Worm (Caenorhabditis elegans): Measurements from ENCODE around the gene C55C3.73.

Gene C55C3.73

DNA sequence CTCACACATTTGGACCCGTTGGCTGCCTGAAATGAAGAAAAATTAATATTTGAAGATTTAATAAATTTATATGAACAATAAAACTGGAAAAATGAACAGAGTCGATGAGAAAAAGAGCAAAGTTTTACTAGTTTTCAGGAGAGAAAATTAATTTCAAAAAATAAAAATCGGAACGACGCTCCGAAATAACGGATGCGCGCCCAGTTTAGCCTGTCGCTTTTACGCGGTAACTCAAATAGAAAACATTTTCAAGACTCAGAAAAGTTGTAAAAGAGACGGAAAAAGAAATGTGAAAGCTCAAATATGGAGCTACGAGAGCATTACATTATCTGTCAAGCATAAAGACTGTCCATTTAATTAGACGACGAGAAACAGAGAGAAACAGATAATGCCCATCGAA is at the start of gene C55C3.73, which contains the start of gene perm-5:
Gene C55C3.73, minus strand, starts transcription at position 9 of the 400 bp plus-strand sequence.
Gene perm-5, minus strand, starts transcription at position 26 of the 400 bp plus-strand sequence.
- no peak for TF ChIP-seq ztf-25 (GFP tag; IDR thresholded peaks at IDR 0.05)
- TF ChIP-seq attf-3 (GFP tag; conservative IDR thresholded peaks at IDR 0.05): peak; percentile 85
- no peak for TF ChIP-seq pha-4 (tag; optimal IDR thresholded peaks at IDR 0.05)

DNA sequence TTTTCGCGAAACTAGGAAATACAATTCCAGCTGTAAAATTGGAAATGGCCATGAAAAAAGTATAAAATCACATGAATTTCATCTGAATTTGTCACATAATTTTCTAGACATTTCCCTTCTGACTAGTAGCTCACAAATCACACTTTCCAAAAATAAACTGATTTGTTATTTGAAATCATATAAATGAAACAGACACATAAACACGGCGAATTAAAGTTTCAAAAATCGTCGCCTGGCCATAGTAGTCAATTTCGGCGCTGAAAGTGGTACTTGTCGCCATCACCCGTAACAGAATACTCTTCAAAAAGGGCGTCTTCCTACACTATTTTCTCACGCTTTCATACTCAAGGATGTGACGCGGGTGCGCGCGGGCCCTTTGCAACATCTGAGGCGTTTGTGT is 49.5 kb upstream of the C55C3.73 start:
- 0 out of 2 replicates have a peak, but pooled peaks have one; percentile 17 for TF ChIP-seq ekl-4 (GFP tag; IDR thresholded peaks at IDR 0.05)
- TF ChIP-seq ceh-27 (GFP tag; optimal IDR thresholded peaks at IDR 0.05): peak; percentile 50
- no peak for TF ChIP-seq hmg-20 (GFP tag; IDR thresholded peaks at IDR 0.05)

DNA sequence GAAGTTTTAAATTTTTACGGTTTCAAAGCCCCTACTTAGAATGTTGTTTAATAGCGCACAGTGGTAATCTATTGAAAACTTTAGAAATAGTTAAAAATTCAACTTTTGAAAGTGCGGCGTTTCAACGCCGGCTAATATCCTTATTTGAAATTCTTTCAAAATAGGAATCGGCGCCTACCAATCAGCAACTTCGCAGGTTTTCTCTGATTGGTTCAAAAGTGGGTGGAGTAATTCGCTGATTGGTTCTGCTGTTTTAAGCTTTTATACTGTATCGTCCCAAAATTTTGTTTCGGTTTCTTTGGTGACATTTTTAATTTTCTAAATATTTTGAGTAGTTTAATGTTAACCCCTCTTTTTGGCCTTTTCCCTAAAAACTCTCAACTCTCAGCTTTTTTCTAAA is 48.7 kb upstream of the C55C3.73 start:
- TF ChIP-seq nfyb-1 (GFP tag; IDR thresholded peaks at IDR 0.05) (peak; percentile 70; the same call in 1 of the 2 replicates), attf-5 (GFP tag; optimal IDR thresholded peaks at IDR 0.05) (no peak), Y56A3A.18 (GFP tag; IDR thresholded peaks at IDR 0.05) (no peak), madf-3 (GFP tag; IDR thresholded peaks at IDR 0.05) (no peak)

DNA sequence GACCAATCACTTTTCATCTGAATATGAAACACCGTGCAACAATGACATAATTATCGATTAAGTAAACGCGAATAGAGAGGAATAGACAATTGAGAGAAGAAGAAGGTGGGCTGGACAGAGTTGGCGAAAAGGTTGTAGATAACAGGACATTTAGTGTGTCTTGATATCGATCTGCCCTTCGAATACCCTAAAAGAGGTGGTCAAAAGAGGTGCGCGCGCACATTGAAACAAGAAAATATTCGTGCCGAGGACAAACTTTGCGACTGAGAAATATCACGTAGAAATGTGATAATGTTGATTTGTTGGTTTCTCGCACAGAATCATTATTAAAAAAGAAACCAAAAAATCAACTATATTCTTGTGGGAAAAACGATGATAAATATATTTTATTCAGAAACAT is 46.6 kb upstream of the C55C3.73 start:
- TF ChIP-seq ZK185.1 (tag; optimal IDR thresholded peaks at IDR 0.05; ENCODE audit: poor library complexity, severe bottlenecking) (no peak), F37B4.10 (GFP tag; IDR thresholded peaks at IDR 0.05) (0 out of 2 replicates have a peak, but pooled peaks have one; percentile 28), nhr-80 (tag; optimal IDR thresholded peaks at IDR 0.05) (peak; percentile 24), F22D6.2 (tag; optimal IDR thresholded peaks at IDR 0.05) (no peak), hmg-1.2 (GFP tag; IDR thresholded peaks at IDR 0.05) (peak; percentile 31; the same call in 1 of the 2 replicates), let-526 (GFP tag; IDR thresholded peaks at IDR 0.05) (no peak), Y53G8AR.9 (GFP tag; conservative IDR thresholded peaks at IDR 0.05) (0 out of 2 replicates have a peak, but pooled peaks have one; percentile 20)

DNA sequence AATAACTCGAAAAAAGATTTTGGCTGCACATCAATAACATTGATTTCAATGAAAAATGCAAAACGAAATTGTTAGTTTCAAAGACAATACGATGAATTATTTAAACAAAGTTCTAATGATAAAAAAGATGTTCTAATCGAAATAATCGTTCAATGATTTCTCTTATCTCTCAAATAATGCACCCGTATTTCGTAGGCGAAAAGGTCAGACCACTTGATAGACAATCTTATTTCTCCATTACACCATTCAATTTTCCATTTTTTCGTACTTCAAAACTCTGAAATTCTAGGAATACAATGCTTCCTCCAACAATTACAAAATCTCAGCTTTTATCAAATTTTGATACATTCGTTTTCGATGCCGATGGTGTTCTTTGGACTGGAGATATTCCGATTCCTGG is 40.9 kb upstream of the C55C3.73 start, which contains the start of gene C45E5.1:
Gene C45E5.1, plus strand, starts transcription at position 290 of the 400 bp plus-strand sequence.
- TF ChIP-seq nhr-90 (tag; optimal IDR thresholded peaks at IDR 0.05) (no peak), ceh-40 (GFP tag; IDR thresholded peaks at IDR 0.05) (no peak), nhr-80 (tag; optimal IDR thresholded peaks at IDR 0.05) (peak; percentile 12)

DNA sequence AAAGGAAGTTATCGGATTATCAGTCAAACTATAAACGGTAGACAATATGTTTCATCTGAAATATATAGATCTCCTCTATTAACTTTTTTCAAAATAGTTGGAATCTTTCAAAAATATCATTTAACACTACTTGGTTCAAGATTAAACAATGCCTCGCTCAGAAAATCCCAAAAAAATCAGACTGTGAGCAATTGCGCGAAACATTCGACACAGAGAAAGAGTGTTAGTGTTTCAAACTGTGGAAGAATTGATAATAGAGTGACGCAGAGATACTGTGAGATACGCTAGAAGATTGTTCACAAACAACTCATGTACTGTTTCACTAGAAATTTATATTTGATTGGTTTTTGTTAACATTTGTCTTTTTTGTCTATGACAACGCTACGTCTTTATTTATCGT is 37.8 kb upstream of the C55C3.73 start, which contains the start of gene chil-11:
Gene chil-11, plus strand, starts transcription at position 301 of the 400 bp plus-strand sequence.
- TF ChIP-seq dox-1 (GFP tag; IDR thresholded peaks at IDR 0.05) (no peak), C17E4.6 (GFP tag; IDR thresholded peaks at IDR 0.05) (no peak), chd-7 (tag; optimal IDR thresholded peaks at IDR 0.05) (no peak), tbp1 (GFP tag; optimal IDR thresholded peaks at IDR 0.05) (no peak), nfyb-1 (GFP tag; IDR thresholded peaks at IDR 0.05) (no peak), rec-8 (tag; optimal IDR thresholded peaks at IDR 0.05) (no peak), Y53G8AR.9 (GFP tag; conservative IDR thresholded peaks at IDR 0.05) (no peak), repo-1 (tag; optimal IDR thresholded peaks at IDR 0.05) (no peak), ztf-6 (GFP tag; IDR thresholded peaks at IDR 0.05) (no peak), sea-2 (GFP tag; IDR thresholded peaks at IDR 0.05) (no peak), lsy-27 (tag; optimal IDR thresholded peaks at IDR 0.05; ENCODE audit: borderline replicate concordance, insufficient read depth) (no peak), F57C9.4 (tag; optimal IDR thresholded peaks at IDR 0.05) (no peak), ztf-25 (GFP tag; IDR thresholded peaks at IDR 0.05) (no peak), madf-8 (GFP tag; conservative IDR thresholded peaks at IDR 0.05) (no peak), unc-62 (GFP tag; optimal IDR thresholded peaks at IDR 0.05) (no peak), ccch-3 (GFP tag; optimal IDR thresholded peaks at IDR 0.05) (no peak), xnd-1 (tag; optimal IDR thresholded peaks at IDR 0.05) (no peak)
